Worm (Caenorhabditis elegans) whole organism, early embryonic: Measurements from ENCODE around the gene egl-8.

ENCODE experiments used
- B0310.2 ChIP-seq: sonication (generic microtip); optimal IDR thresholded peaks from 2 replicates; lab custom pipeline; 2016; ENCODE audit warnings: mild to moderate bottlenecking, missing genetic modification characterization, missing compliant biosample characterization
- F13C5.2 ChIP-seq: sonication (generic microtip); optimal IDR thresholded peaks from 2 replicates; lab custom pipeline; 2017; ENCODE audit warnings: mild to moderate bottlenecking, missing genetic modification characterization, inconsistent platforms, missing compliant biosample characterization
- aly-1 ChIP-seq: sonication (generic microtip); optimal IDR thresholded peaks from 2 replicates; lab custom pipeline; 2016; ENCODE audit warnings: missing genetic modification characterization, missing compliant biosample characterization
- ama-1 ChIP-seq: fragments of 150-350 bp; optimal IDR thresholded peaks from 2 replicates; lab custom pipeline; 2014
- ceh-13 ChIP-seq: fragments of 200-800 bp; sonication (Bioruptor generic); optimal IDR thresholded peaks from 2 replicates; lab custom pipeline; 2018; ENCODE audit warnings: mild to moderate bottlenecking, missing genetic modification characterization, missing compliant biosample characterization
- ceh-36 ChIP-seq: sonication (generic microtip); optimal IDR thresholded peaks from 2 replicates; lab custom pipeline; 2016; ENCODE audit warnings: missing genetic modification characterization, inconsistent platforms, missing compliant biosample characterization
- ets-7 ChIP-seq: sonication (generic microtip); optimal IDR thresholded peaks from 2 replicates; lab custom pipeline; 2016; ENCODE audit warnings: missing genotype, missing genetic modification characterization, missing compliant biosample characterization
- flt-1 ChIP-seq: fragments of 200-800 bp; sonication (Bioruptor generic); IDR thresholded peaks from 2 replicates; pipeline ENCODE4 v1.3.6; 2022; ENCODE audit warnings: missing genetic modification characterization, missing compliant biosample characterization
- hmbx-1 ChIP-seq: sonication (generic microtip); optimal IDR thresholded peaks from 2 replicates; lab custom pipeline; 2016; ENCODE audit warnings: mild to moderate bottlenecking, missing genetic modification characterization, missing compliant biosample characterization
- hmg-4 ChIP-seq: fragments of 200-800 bp; sonication (Bioruptor generic); optimal IDR thresholded peaks from 2 replicates; lab custom pipeline; 2018; ENCODE audit warnings: mild to moderate bottlenecking, missing genetic modification characterization, missing compliant biosample characterization
- hnd-1 ChIP-seq: sonication (generic microtip); optimal IDR thresholded peaks from 2 replicates; lab custom pipeline; 2016; ENCODE audit warnings: missing genetic modification characterization, missing compliant biosample characterization
- pes-1 ChIP-seq: fragments of 200-800 bp; sonication (Bioruptor generic); IDR thresholded peaks from 2 replicates; pipeline ENCODE4 v1.3.6; 2022; ENCODE audit warnings: missing genetic modification reagents, missing genetic modification characterization, missing compliant biosample characterization
- scrt-1 ChIP-seq: fragments of 200-800 bp; sonication (Bioruptor generic); IDR thresholded peaks from 2 replicates; pipeline ENCODE4 v1.3.6; 2022; ENCODE audit warnings: missing genetic modification characterization, missing compliant biosample characterization
- sea-1 ChIP-seq: fragments of 200-800 bp; sonication (Bioruptor generic); conservative IDR thresholded peaks from 2 replicates; pipeline ENCODE4 v1.3.6; 2022; ENCODE audit warnings: missing genetic modification characterization, missing compliant biosample characterization
- tbx-11 ChIP-seq: fragments of 200-800 bp; sonication (Bioruptor generic); IDR thresholded peaks from 2 replicates; pipeline ENCODE4 v1.3.6; 2022; ENCODE audit warnings: missing genetic modification characterization, missing compliant biosample characterization
- tbx-37 ChIP-seq: fragments of 200-800 bp; sonication (Bioruptor generic); conservative IDR thresholded peaks from 2 replicates; pipeline ENCODE4 v1.3.6; 2022; ENCODE audit warnings: missing genetic modification reagents, missing genetic modification characterization, missing compliant biosample characterization
- tra-4 ChIP-seq: sonication (generic microtip); optimal IDR thresholded peaks from 2 replicates; lab custom pipeline; 2017; ENCODE audit warnings: missing genetic modification characterization, missing compliant biosample characterization

The egl-8 gene

ce11 chrV:20518-20917, at the start of gene egl-8:
TSS of gene egl-8 (plus strand) at chrV:20818.
- no peak for TF ChIP-seq tbx-37
- no peak for TF ChIP-seq pes-1
- TF ChIP-seq aly-1 (tag; lab: Kevin White, UChicago), result no peak
- no peak for TF ChIP-seq tbx-11
- TF ChIP-seq hnd-1 (tag; lab: Kevin White, UChicago), result no peak
- TF ChIP-seq ceh-36 (tag; lab: Kevin White, UChicago), result no peak
- no peak for TF ChIP-seq tra-4 (tag; lab: Kevin White, UChicago)
- no peak for TF ChIP-seq F13C5.2 (tag; lab: Kevin White, UChicago)
- no peak for TF ChIP-seq sea-1
- TF ChIP-seq flt-1, result no peak
- no peak for TF ChIP-seq B0310.2 (tag; lab: Kevin White, UChicago)
- no peak for TF ChIP-seq hmbx-1 (tag; lab: Kevin White, UChicago)

- TF ChIP-seq ama-1, result no peak
- no peak for TF ChIP-seq flt-1
- no peak for TF ChIP-seq hmg-4 (GFP tag; lab: Kevin White, UChicago)
- no peak for TF ChIP-seq ceh-36 (tag; lab: Kevin White, UChicago)
- no peak for TF ChIP-seq F13C5.2 (tag; lab: Kevin White, UChicago)
Observed at ce11 chrV:1335-1734, 19.3 kb upstream of the egl-8 start, which contains the start of gene idpp-2. TSS of gene idpp-2 (plus strand) at chrV:1635.

- TF ChIP-seq hmg-4 (GFP tag; lab: Kevin White, UChicago) (no peak), F13C5.2 (tag; lab: Kevin White, UChicago) (no peak)
Observed at ce11 chrV:6271-6670, 14.3 kb upstream of the egl-8 start.

ce11 chrV:7778-8445, 12.7 kb upstream of the egl-8 start, which contains the start of gene ife-3:
TSS of gene ife-3 (minus strand) at chrV:7828.
- TF ChIP-seq sea-1 (no peak), ets-7 (tag; lab: Kevin White, UChicago) (no peak)

ce11 chrV:8716-9246, 11.8 kb upstream of the egl-8 start, which contains the start of gene B0348.10:
TSS of gene B0348.10 (minus strand) at chrV:8739.
- TF ChIP-seq ets-7 (tag; lab: Kevin White, UChicago), result peak; percentile 38
- TF ChIP-seq tbx-11, result no peak
- no peak for TF ChIP-seq tbx-37
- TF ChIP-seq F13C5.2 (tag; lab: Kevin White, UChicago), result peak; percentile 50
- TF ChIP-seq hmg-4 (GFP tag; lab: Kevin White, UChicago), result peak; percentile 62
- no peak for TF ChIP-seq sea-1
- peak; percentile 28 for TF ChIP-seq aly-1 (tag; lab: Kevin White, UChicago)

- TF ChIP-seq scrt-1 (GFP tag; lab: Robert Waterston, UW), result no peak
- TF ChIP-seq pes-1, result no peak
- no peak for TF ChIP-seq ets-7 (tag; lab: Kevin White, UChicago)
- no peak for TF ChIP-seq ama-1
- TF ChIP-seq B0310.2 (tag; lab: Kevin White, UChicago), result no peak
- no peak for TF ChIP-seq tra-4 (tag; lab: Kevin White, UChicago)
- TF ChIP-seq F13C5.2 (tag; lab: Kevin White, UChicago), result no peak
- TF ChIP-seq ceh-13 (GFP tag; lab: Kevin White, UChicago), result no peak
- no peak for TF ChIP-seq hmbx-1 (tag; lab: Kevin White, UChicago)
- no peak for TF ChIP-seq tbx-11
- TF ChIP-seq hnd-1 (tag; lab: Kevin White, UChicago), result no peak
- no peak for TF ChIP-seq hmg-4 (GFP tag; lab: Kevin White, UChicago)
- no peak for TF ChIP-seq tbx-37
- no peak for TF ChIP-seq ceh-36 (tag; lab: Kevin White, UChicago)
- TF ChIP-seq flt-1, result no peak
- TF ChIP-seq aly-1 (tag; lab: Kevin White, UChicago), result no peak
- no peak for TF ChIP-seq sea-1
Observed at ce11 chrV:11158-11557, 9.5 kb upstream of the egl-8 start.

- no peak for TF ChIP-seq hmg-4 (GFP tag; lab: Kevin White, UChicago)
- TF ChIP-seq hmbx-1 (tag; lab: Kevin White, UChicago), result no peak
- no peak for TF ChIP-seq ceh-36 (tag; lab: Kevin White, UChicago)
- no peak for TF ChIP-seq ets-7 (tag; lab: Kevin White, UChicago)
- TF ChIP-seq ceh-13 (GFP tag; lab: Kevin White, UChicago), result no peak
- no peak for TF ChIP-seq aly-1 (tag; lab: Kevin White, UChicago)
- TF ChIP-seq flt-1, result no peak
Observed at ce11 chrV:11708-12107, 8.9 kb upstream of the egl-8 start.

- TF ChIP-seq flt-1 (no peak), ceh-36 (tag; lab: Kevin White, UChicago) (peak; percentile 62)
Observed at ce11 chrV:16067-16845, 4.4 kb upstream of the egl-8 start.
